Fruit fly (Drosophila melanogaster): ENCODE results near the gene CG13455.

Gene CG13455

DNA sequence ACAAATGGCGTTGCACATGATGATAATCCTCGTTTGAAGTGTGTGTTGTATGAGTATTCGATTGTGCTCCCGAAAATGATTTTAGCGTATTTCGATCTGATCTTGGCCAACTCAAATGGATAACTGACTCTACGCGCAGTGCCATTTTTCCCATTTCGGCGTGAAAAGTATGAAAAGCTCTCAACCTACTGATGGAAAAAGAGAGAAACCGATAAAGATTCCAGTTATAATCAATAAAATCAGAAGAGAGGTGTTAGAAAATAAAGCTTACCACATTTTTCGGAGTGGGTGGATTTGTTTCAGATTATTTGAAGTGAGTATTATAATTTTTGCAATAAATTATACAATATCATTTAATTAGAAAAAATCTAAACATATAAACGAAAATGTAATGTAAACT, 23.1 kb downstream of the CG13455 start, which contains the start of gene mex1:
mex1 (minus strand) TSS at position 101 of the 400 bp plus-strand sequence.
- TF ChIP-seq pad (GFP tag; optimal IDR thresholded peaks at IDR 0.05), result no peak
- no peak for TF ChIP-seq CG12768 (GFP tag; optimal IDR thresholded peaks at IDR 0.05)
- no peak for TF ChIP-seq bab1 (GFP tag; optimal IDR thresholded peaks at IDR 0.05)
- TF ChIP-seq CG7101 (tag; optimal IDR thresholded peaks at IDR 0.05), result no peak
- TF ChIP-seq Crg-1 (GFP tag; optimal IDR thresholded peaks at IDR 0.05), result no peak
- no peak for TF ChIP-seq CG5204 (GFP tag; optimal IDR thresholded peaks at IDR 0.05)
- no peak for TF ChIP-seq Mnt (GFP tag; optimal IDR thresholded peaks at IDR 0.05)
- no peak for TF ChIP-seq CG7045 (GFP tag; optimal IDR thresholded peaks at IDR 0.05)

- TF ChIP-seq CG1620 (GFP tag; optimal IDR thresholded peaks at IDR 0.05) (no peak), CG33017 (tag; optimal IDR thresholded peaks at IDR 0.05) (no peak), Mnt (GFP tag; optimal IDR thresholded peaks at IDR 0.05) (no peak), CG11617 (GFP tag; optimal IDR thresholded peaks at IDR 0.05) (no peak), cnc (optimal IDR thresholded peaks at IDR 0.05) (no peak), CG7101 (tag; optimal IDR thresholded peaks at IDR 0.05) (no peak), CG12768 (GFP tag; optimal IDR thresholded peaks at IDR 0.05) (no peak), Hr96 (GFP tag; optimal IDR thresholded peaks at IDR 0.05) (no peak), kay (GFP tag; ENCODE audit: borderline replicate concordance) (no peak), toe (GFP tag; optimal IDR thresholded peaks at IDR 0.05) (no peak), pad (GFP tag; optimal IDR thresholded peaks at IDR 0.05) (no peak), CG14711 (tag; optimal IDR thresholded peaks at IDR 0.05) (no peak), CG5204 (GFP tag; optimal IDR thresholded peaks at IDR 0.05) (no peak), Clk (GFP tag; optimal IDR thresholded peaks at IDR 0.05) (no peak), bab1 (GFP tag; optimal IDR thresholded peaks at IDR 0.05) (no peak), Crg-1 (GFP tag; optimal IDR thresholded peaks at IDR 0.05) (no peak)
Observed at dm6 chr3L:15519920-15520319, 23.5 kb downstream of the CG13455 start.

- TF ChIP-seq Clk (GFP tag; optimal IDR thresholded peaks at IDR 0.05), result no peak
- no peak for TF ChIP-seq pad (GFP tag; optimal IDR thresholded peaks at IDR 0.05)
- TF ChIP-seq CG7045 (GFP tag; optimal IDR thresholded peaks at IDR 0.05), result no peak
- TF ChIP-seq CG5204 (GFP tag; optimal IDR thresholded peaks at IDR 0.05), result no peak
- TF ChIP-seq CG11617 (GFP tag; optimal IDR thresholded peaks at IDR 0.05), result no peak
- no peak for TF ChIP-seq CG1620 (GFP tag; optimal IDR thresholded peaks at IDR 0.05)
- peak; percentile 7 for TF ChIP-seq bab1 (GFP tag; optimal IDR thresholded peaks at IDR 0.05)
- TF ChIP-seq cic (GFP tag; optimal IDR thresholded peaks at IDR 0.05), result no peak
- TF ChIP-seq ovo (GFP tag; optimal IDR thresholded peaks at IDR 0.05), result no peak
- no peak for TF ChIP-seq Crg-1 (GFP tag; optimal IDR thresholded peaks at IDR 0.05)
- TF ChIP-seq kay (GFP tag; ENCODE audit: borderline replicate concordance), result no peak
- TF ChIP-seq tj (GFP tag; optimal IDR thresholded peaks at IDR 0.05), result peak; percentile 82
- no peak for TF ChIP-seq CG7101 (tag; optimal IDR thresholded peaks at IDR 0.05)
Observed at dm6 chr3L:15520320-15520719, 23.9 kb downstream of the CG13455 start, which contains the start of gene yellow-k. TSS of gene yellow-k (plus strand) at chr3L:15520620.

DNA sequence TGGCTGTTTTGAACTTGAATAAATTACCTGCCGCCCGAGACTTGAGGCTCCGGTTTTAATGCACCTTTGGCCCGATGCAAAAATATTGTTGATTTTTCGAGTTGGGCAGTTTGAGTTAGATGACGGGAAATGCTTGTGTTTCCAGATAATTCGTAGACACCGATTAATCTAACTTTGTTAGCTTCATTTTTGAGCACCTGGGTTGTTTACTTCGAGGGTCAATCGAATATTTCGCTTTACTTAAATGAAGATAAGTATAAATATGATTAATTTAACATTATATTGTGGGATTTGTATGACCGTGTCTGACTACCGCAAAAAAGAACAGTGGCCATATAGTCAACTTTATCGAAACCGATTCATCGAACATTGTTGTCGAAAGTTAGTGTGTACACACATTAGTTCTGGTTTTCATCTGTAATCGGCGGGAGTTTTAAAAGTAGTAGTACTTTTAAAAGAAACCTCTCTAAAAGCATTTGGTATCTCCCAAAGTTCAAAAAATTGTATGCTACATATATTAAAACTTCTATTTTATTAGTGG, 27.5 kb downstream of the CG13455 start, which contains the start of gene CG7945:
CG7945 (minus strand) TSS at position 332 of the 541 bp plus-strand sequence.
- no peak for TF ChIP-seq Clk (GFP tag; optimal IDR thresholded peaks at IDR 0.05)
- no peak for TF ChIP-seq tj (GFP tag; optimal IDR thresholded peaks at IDR 0.05)
- no peak for TF ChIP-seq CG1620 (GFP tag; optimal IDR thresholded peaks at IDR 0.05)
- TF ChIP-seq CG7101 (tag; optimal IDR thresholded peaks at IDR 0.05), result no peak
- TF ChIP-seq kay (GFP tag; ENCODE audit: borderline replicate concordance), result peak; percentile 8
- TF ChIP-seq bab1 (GFP tag; optimal IDR thresholded peaks at IDR 0.05), result peak; percentile 70
- TF ChIP-seq CG14711 (tag; optimal IDR thresholded peaks at IDR 0.05), result no peak
- TF ChIP-seq cnc (optimal IDR thresholded peaks at IDR 0.05), result no peak
- no peak for TF ChIP-seq CG11617 (GFP tag; optimal IDR thresholded peaks at IDR 0.05)
- TF ChIP-seq toe (GFP tag; optimal IDR thresholded peaks at IDR 0.05), result no peak
- TF ChIP-seq CG12768 (GFP tag; optimal IDR thresholded peaks at IDR 0.05), result no peak
- no peak for TF ChIP-seq ovo (GFP tag; optimal IDR thresholded peaks at IDR 0.05)
- TF ChIP-seq Mnt (GFP tag; optimal IDR thresholded peaks at IDR 0.05), result no peak
- TF ChIP-seq cic (GFP tag; optimal IDR thresholded peaks at IDR 0.05), result no peak
- TF ChIP-seq CG33017 (tag; optimal IDR thresholded peaks at IDR 0.05), result no peak
- TF ChIP-seq Hr96 (GFP tag; optimal IDR thresholded peaks at IDR 0.05), result no peak
- no peak for TF ChIP-seq CG7045 (GFP tag; optimal IDR thresholded peaks at IDR 0.05)

dm6 chr3L:15525153-15525552, 28.8 kb downstream of the CG13455 start, which contains the start of gene CG33986:
TSS of gene CG33986 (minus strand) at chr3L:15525253.
- TF ChIP-seq CG12768 (GFP tag; optimal IDR thresholded peaks at IDR 0.05) (no peak), CG7101 (tag; optimal IDR thresholded peaks at IDR 0.05) (no peak), tj (GFP tag; optimal IDR thresholded peaks at IDR 0.05) (no peak), toe (GFP tag; optimal IDR thresholded peaks at IDR 0.05) (no peak), CG11617 (GFP tag; optimal IDR thresholded peaks at IDR 0.05) (no peak), kay (GFP tag; ENCODE audit: borderline replicate concordance) (no peak), Clk (GFP tag; optimal IDR thresholded peaks at IDR 0.05) (no peak), CG7045 (GFP tag; optimal IDR thresholded peaks at IDR 0.05) (no peak), cic (GFP tag; optimal IDR thresholded peaks at IDR 0.05) (no peak), pad (GFP tag; optimal IDR thresholded peaks at IDR 0.05) (no peak), Hr96 (GFP tag; optimal IDR thresholded peaks at IDR 0.05) (no peak), CG1620 (GFP tag; optimal IDR thresholded peaks at IDR 0.05) (no peak), bab1 (GFP tag; optimal IDR thresholded peaks at IDR 0.05) (no peak)

DNA sequence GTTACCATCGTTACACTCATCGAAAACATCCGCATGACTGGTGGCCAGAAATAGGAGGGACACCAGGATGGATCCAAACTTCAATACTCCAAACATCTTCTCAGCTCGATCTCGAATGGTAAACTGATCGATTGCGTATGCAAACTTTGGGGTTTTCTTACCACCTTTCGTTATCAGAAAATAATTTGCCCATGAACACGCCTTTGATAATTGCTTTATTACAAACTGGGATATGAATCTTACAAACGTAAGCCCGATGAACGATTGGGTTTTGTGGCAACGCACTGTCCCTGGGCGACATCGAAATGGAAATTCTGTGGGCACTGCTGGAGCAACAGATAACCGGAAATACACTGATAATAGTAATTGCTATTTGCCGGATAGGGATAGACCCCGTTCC, 30.3 kb downstream of the CG13455 start, which contains the start of gene CG33985:
CG33985 (minus strand) TSS at position 101 of the 400 bp plus-strand sequence.
- no peak for TF ChIP-seq Hr96 (GFP tag; optimal IDR thresholded peaks at IDR 0.05)
- no peak for TF ChIP-seq CG7101 (tag; optimal IDR thresholded peaks at IDR 0.05)
- TF ChIP-seq CG33017 (tag; optimal IDR thresholded peaks at IDR 0.05), result no peak
- no peak for TF ChIP-seq bab1 (GFP tag; optimal IDR thresholded peaks at IDR 0.05)
- no peak for TF ChIP-seq pad (GFP tag; optimal IDR thresholded peaks at IDR 0.05)

Measured in whole organism, adult.